Worm (Caenorhabditis elegans) whole organism, L1 larva: ENCODE data around the gene sbds-1.

Experiments used
- C04F5.9 ChIP-seq: sonication (generic microtip); optimal IDR thresholded peaks from 2 replicates; lab custom pipeline; 2016; ENCODE audit warnings: missing genetic modification characterization, missing compliant biosample characterization
- C16A3.4 ChIP-seq: fragments of 150-350 bp; optimal IDR thresholded peaks from 2 replicates; lab custom pipeline; 2014; ENCODE audit warnings: missing biosample characterization, missing genetic modification characterization
- aha-1 ChIP-seq: fragments of 150-350 bp; optimal IDR thresholded peaks from 2 replicates; lab custom pipeline; 2014; ENCODE audit warnings: missing biosample characterization, missing genetic modification characterization
- ama-1 ChIP-seq: fragments of 150-350 bp; optimal IDR thresholded peaks from 2 replicates; lab custom pipeline; 2014
- ces-1 ChIP-seq: fragments of 150-350 bp; optimal IDR thresholded peaks from 2 replicates; lab custom pipeline; 2014; ENCODE audit warnings: missing biosample characterization, missing genetic modification reagents, missing genetic modification characterization
- efl-3 ChIP-seq: fragments of 200-800 bp; sonication (Bioruptor generic); optimal IDR thresholded peaks from 2 replicates; lab custom pipeline; 2018; ENCODE audit warnings: mild to moderate bottlenecking, missing genetic modification characterization, missing compliant biosample characterization
- elt-2 ChIP-seq: sonication (generic microtip); optimal IDR thresholded peaks from 2 replicates; lab custom pipeline; 2016; ENCODE audit warnings: missing genetic modification characterization, mild to moderate bottlenecking, inconsistent platforms, missing compliant biosample characterization, missing genetic modification reagents
- fkh-10 ChIP-seq: sonication (generic microtip); optimal IDR thresholded peaks from 2 replicates; lab custom pipeline; 2017; ENCODE audit warnings: missing biosample characterization, missing genetic modification reagents, missing genetic modification characterization
- fkh-8 ChIP-seq: sonication (generic microtip); optimal IDR thresholded peaks from 2 replicates; lab custom pipeline; 2016; ENCODE audit warnings: mild to moderate bottlenecking, missing genetic modification characterization, missing compliant biosample characterization
- irx-1 ChIP-seq: sonication (generic microtip); optimal IDR thresholded peaks from 2 replicates; lab custom pipeline; 2016; ENCODE audit warnings: missing genetic modification characterization, missing compliant biosample characterization
- jun-1 ChIP-seq: fragments of 150-350 bp; optimal IDR thresholded peaks from 2 replicates; lab custom pipeline; 2014; ENCODE audit warnings: missing biosample characterization, missing genetic modification reagents, missing genetic modification characterization
- lin-15B ChIP-seq: fragments of 150-350 bp; sonication (generic microtip); optimal IDR thresholded peaks from 3 replicates; lab custom pipeline; 2014; ENCODE audit warnings: missing biosample characterization, missing genetic modification characterization
- mef-2 ChIP-seq: fragments of 150-350 bp; optimal IDR thresholded peaks from 2 replicates; lab custom pipeline; 2014; ENCODE audit warnings: missing biosample characterization, missing genetic modification characterization
- nhr-11 ChIP-seq: fragments of 150-350 bp; optimal IDR thresholded peaks from 2 replicates; lab custom pipeline; 2014; ENCODE audit warnings: missing biosample characterization, missing genetic modification characterization
- nhr-28 ChIP-seq: fragments of 150-350 bp; optimal IDR thresholded peaks from 2 replicates; lab custom pipeline; 2014; ENCODE audit warnings: missing biosample characterization, missing genetic modification characterization
- nhr-71 ChIP-seq: sonication (generic microtip); optimal IDR thresholded peaks from 2 replicates; lab custom pipeline; 2016; ENCODE audit warnings: mild to moderate bottlenecking, missing genetic modification characterization, moderate library complexity, missing compliant biosample characterization
- nhr-76 ChIP-seq: sonication (generic microtip); optimal IDR thresholded peaks from 2 replicates; lab custom pipeline; 2017; ENCODE audit warnings: missing biosample characterization, missing genetic modification characterization
- nhr-90 ChIP-seq: sonication (generic microtip); optimal IDR thresholded peaks from 2 replicates; lab custom pipeline; 2016; ENCODE audit warnings: mild to moderate bottlenecking, missing genetic modification characterization, missing compliant biosample characterization; ENCODE audit not compliant: poor library complexity
- pag-3 ChIP-seq: sonication (generic microtip); optimal IDR thresholded peaks from 2 replicates; lab custom pipeline; 2017; ENCODE audit warnings: missing genetic modification characterization, mild to moderate bottlenecking, missing compliant biosample characterization, antibody characterized with exemption, borderline replicate concordance; ENCODE audit not compliant: insufficient read depth
- pax-3 ChIP-seq: fragments of 200-800 bp; sonication (Bioruptor generic); optimal IDR thresholded peaks from 2 replicates; lab custom pipeline; 2018; ENCODE audit warnings: mild to moderate bottlenecking, missing genetic modification characterization, moderate library complexity, missing compliant biosample characterization
- rnt-1 ChIP-seq: sonication (generic microtip); optimal IDR thresholded peaks from 2 replicates; lab custom pipeline; 2016; ENCODE audit warnings: mild to moderate bottlenecking, missing genetic modification characterization, moderate library complexity, missing compliant biosample characterization
- snpc-4 ChIP-seq: fragments of 150-350 bp; optimal IDR thresholded peaks from 2 replicates; lab custom pipeline; 2014; ENCODE audit warnings: missing biosample characterization, missing genetic modification characterization
- snu-23 ChIP-seq: sonication (generic microtip); optimal IDR thresholded peaks from 2 replicates; lab custom pipeline; 2016; ENCODE audit warnings: missing genetic modification characterization, missing compliant biosample characterization
- sup-37 ChIP-seq: fragments of 200-800 bp; sonication (Bioruptor generic); optimal IDR thresholded peaks from 2 replicates; lab custom pipeline; 2018; ENCODE audit warnings: mild to moderate bottlenecking, missing genetic modification characterization, missing compliant biosample characterization
- tbx-2 ChIP-seq: sonication (generic microtip); optimal IDR thresholded peaks from 2 replicates; lab custom pipeline; 2016; ENCODE audit warnings: missing genetic modification characterization, missing compliant biosample characterization
- xbp-1 ChIP-seq: sonication (generic microtip); optimal IDR thresholded peaks from 2 replicates; lab custom pipeline; 2016; ENCODE audit warnings: missing genetic modification characterization, missing compliant biosample characterization

Gene sbds-1

DNA sequence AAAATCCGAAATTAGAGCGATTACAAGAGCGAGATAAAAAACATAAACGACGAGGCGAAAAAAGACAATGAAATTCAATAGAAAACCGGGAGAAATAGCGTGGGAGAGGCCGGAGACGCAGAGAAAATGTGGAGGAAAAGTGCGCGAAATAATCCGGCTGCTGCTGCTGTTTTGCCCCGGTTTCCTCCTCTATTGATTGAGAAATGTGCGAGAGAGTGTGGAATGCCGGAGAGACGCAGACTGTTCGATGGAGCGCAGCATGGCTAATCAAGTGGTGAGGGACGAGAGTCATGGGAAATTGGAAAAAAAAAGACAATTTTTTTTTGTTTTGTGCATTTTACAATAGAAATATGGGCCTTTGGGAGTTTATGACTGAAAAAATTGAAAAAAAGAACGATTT is 40.1 kb downstream of the sbds-1 start (continued):
- TF ChIP-seq elt-2 (tag; lab: Kevin White, UChicago) (no peak), nhr-71 (tag; lab: Kevin White, UChicago) (peak; percentile 70), nhr-11 (tag; lab: Kevin White, UChicago) (peak; percentile 34), nhr-76 (tag; lab: Kevin White, UChicago) (no peak), xbp-1 (tag; lab: Kevin White, UChicago) (peak; percentile 41)

- TF ChIP-seq ces-1 (GFP tag; lab: Kevin White, UChicago): no peak
- no peak for TF ChIP-seq nhr-28 (tag; lab: Kevin White, UChicago)
- no peak for TF ChIP-seq mef-2 (tag; lab: Kevin White, UChicago)
- no peak for TF ChIP-seq irx-1 (tag; lab: Kevin White, UChicago)
- TF ChIP-seq tbx-2 (tag; lab: Kevin White, UChicago): no peak
- TF ChIP-seq jun-1 (tag; lab: Kevin White, UChicago): no peak
- TF ChIP-seq aha-1: no peak
- no peak for TF ChIP-seq snpc-4 (tag; lab: Kevin White, UChicago)
- TF ChIP-seq pax-3: no peak
- no peak for TF ChIP-seq nhr-71 (tag; lab: Kevin White, UChicago)
- no peak for TF ChIP-seq snu-23
- no peak for TF ChIP-seq pag-3 (tag; lab: Kevin White, UChicago)
- no peak for TF ChIP-seq rnt-1 (tag; lab: Kevin White, UChicago)
- no peak for TF ChIP-seq sup-37 (GFP tag; lab: Kevin White, UChicago)
- no peak for TF ChIP-seq nhr-90
- no peak for TF ChIP-seq fkh-10 (GFP tag; lab: Kevin White, UChicago)
- TF ChIP-seq lin-15B (tag; lab: Kevin White, UChicago): no peak
- no peak for TF ChIP-seq C16A3.4 (tag; lab: Kevin White, UChicago)
- TF ChIP-seq ama-1: no peak
- TF ChIP-seq fkh-8: no peak
- TF ChIP-seq, all 84 proteins: peak for 0
Measured at ce11 chrIII:595449-595848, 42.8 kb downstream of the sbds-1 start.

- TF ChIP-seq tbx-2 (tag; lab: Kevin White, UChicago) (no peak), efl-3 (GFP tag; lab: Kevin White, UChicago) (no peak), C04F5.9 (tag; lab: Kevin White, UChicago) (no peak)
Measured at ce11 chrIII:587009-587408, 51.2 kb downstream of the sbds-1 start, which contains the start of gene helq-1. TSS of gene helq-1 (minus strand) at chrIII:587109.
